Fruit fly (Drosophila melanogaster) whole organism, embryonic: ENCODE measurements around the gene Charon.
A peak's percentile ranks its signal among the peaks of the same experiment; 100 is the strongest.

Source experiments
- Ada2b ChIP-seq: fragments of 200-800 bp; sonication (Bioruptor generic); IDR thresholded peaks from 2 replicates; pipeline ENCODE4 v1.3.6; 2022; ENCODE audit warnings: missing biosample characterization, missing genetic modification characterization
- Bteb2 ChIP-seq: fragments of 200-800 bp; sonication (Bioruptor generic); optimal IDR thresholded peaks from 2 replicates; lab custom pipeline; 2016; ENCODE audit warnings: missing biosample characterization, missing genetic modification characterization
- CG11723 ChIP-seq: fragments of 200-800 bp; sonication (Bioruptor generic); optimal IDR thresholded peaks from 2 replicates; lab custom pipeline; 2017; ENCODE audit warnings: missing biosample characterization, mild to moderate bottlenecking, missing genetic modification characterization
- CG15011 ChIP-seq: fragments of 200-800 bp; sonication (Bioruptor generic); optimal IDR thresholded peaks from 3 replicates; lab custom pipeline; 2018; ENCODE audit warnings: missing biosample characterization, mild to moderate bottlenecking, missing genetic modification characterization
- CG15073 ChIP-seq: fragments of 200-800 bp; sonication (Bioruptor generic); optimal IDR thresholded peaks from 2 replicates; lab custom pipeline; 2016; ENCODE audit warnings: missing biosample characterization, missing genetic modification characterization
- CG16863 ChIP-seq: fragments of 200-800 bp; sonication (Bioruptor generic); optimal IDR thresholded peaks from 3 replicates; lab custom pipeline; 2016; ENCODE audit warnings: missing biosample characterization, missing genetic modification characterization
- CG17328 ChIP-seq: fragments of 200-800 bp; sonication (Bioruptor generic); IDR thresholded peaks from 2 replicates; pipeline ENCODE4 v1.3.6; 2022; ENCODE audit warnings: missing biosample characterization, missing genetic modification characterization
- CG2889 ChIP-seq: fragments of 200-800 bp; sonication (Bioruptor generic); IDR thresholded peaks from 3 replicates; pipeline ENCODE4 v1.3.6; 2022; ENCODE audit warnings: missing biosample characterization, missing genetic modification characterization
- CG30403 ChIP-seq: fragments of 200-800 bp; sonication (Bioruptor generic); optimal IDR thresholded peaks from 3 replicates; lab custom pipeline; 2016; ENCODE audit warnings: missing biosample characterization, missing genetic modification characterization
- CG30431 ChIP-seq: fragments of 200-800 bp; sonication (Bioruptor generic); optimal IDR thresholded peaks from 2 replicates; lab custom pipeline; 2017; ENCODE audit warnings: missing biosample characterization, missing genetic modification characterization
- CG3163 ChIP-seq: fragments of 200-800 bp; sonication (Bioruptor generic); optimal IDR thresholded peaks from 3 replicates; lab custom pipeline; 2016; ENCODE audit warnings: missing biosample characterization, missing genetic modification characterization
- CG33213 ChIP-seq: fragments of 200-800 bp; sonication (Bioruptor generic); optimal IDR thresholded peaks from 3 replicates; lab custom pipeline; 2016; ENCODE audit warnings: missing biosample characterization, missing genetic modification characterization
- CG33557 ChIP-seq: fragments of 200-800 bp; sonication (Bioruptor generic); optimal IDR thresholded peaks from 2 replicates; lab custom pipeline; 2019; ENCODE audit warnings: missing biosample characterization, mild to moderate bottlenecking, missing genetic modification characterization, moderate library complexity
- CG3407 ChIP-seq: fragments of 200-800 bp; sonication (Bioruptor generic); optimal IDR thresholded peaks from 2 replicates; lab custom pipeline; 2018; ENCODE audit warnings: missing biosample characterization, mild to moderate bottlenecking, missing genetic modification characterization
- CG34422 ChIP-seq: fragments of 200-800 bp; sonication (Bioruptor generic); IDR thresholded peaks from 3 replicates; pipeline ENCODE4 v1.3.6; 2022; ENCODE audit warnings: missing biosample characterization, missing genetic modification characterization
- CG42726 ChIP-seq: fragments of 200-800 bp; sonication (Bioruptor generic); IDR thresholded peaks from 2 replicates; pipeline ENCODE4 v1.3.6; 2022; ENCODE audit warnings: missing biosample characterization, missing genetic modification characterization; ENCODE audit not compliant: partially characterized antibody
- CG4282 ChIP-seq: fragments of 200-800 bp; sonication (Bioruptor generic); optimal IDR thresholded peaks from 2 replicates; lab custom pipeline; 2016; ENCODE audit warnings: missing biosample characterization, missing genetic modification characterization
- CG4328 ChIP-seq: fragments of 200-800 bp; sonication (Bioruptor generic); optimal IDR thresholded peaks from 3 replicates; lab custom pipeline; 2017; ENCODE audit warnings: missing biosample characterization, missing genetic modification reagents, missing genetic modification characterization
- CG4424 ChIP-seq: fragments of 200-800 bp; sonication (Bioruptor generic); optimal IDR thresholded peaks from 3 replicates; lab custom pipeline; 2016; ENCODE audit warnings: missing biosample characterization, missing genetic modification characterization
- CG8478 ChIP-seq: fragments of >200 bp; optimal IDR thresholded peaks from 2 replicates; lab custom pipeline; 2018
- D ChIP-seq, 2 experiments: fragments of 200-800 bp in 1 of 2; fragments of >200 bp in 1 of 2; sonication (Bioruptor generic) in 1 of 2; optimal IDR thresholded peaks; 2 replicates in 1 of 2; 3 replicates in 1 of 2; lab custom pipeline; 2017; ENCODE audit warnings: mild to moderate bottlenecking in 1 of 2, missing biosample characterization in 1 of 2, missing genetic modification characterization in 1 of 2, missing genetic modification reagents in 1 of 2
- D19A ChIP-seq: fragments of 200-800 bp; optimal IDR thresholded peaks from 3 replicates; lab custom pipeline; 2019; ENCODE audit warnings: missing biosample characterization, mild to moderate bottlenecking, missing genetic modification characterization, moderate library complexity
- Dad ChIP-seq: fragments of 200-800 bp; sonication (Bioruptor generic); optimal IDR thresholded peaks from 3 replicates; lab custom pipeline; 2016; ENCODE audit warnings: missing biosample characterization, missing genetic modification characterization
- Dek ChIP-seq: fragments of 200-800 bp; sonication (Bioruptor generic); optimal IDR thresholded peaks from 3 replicates; lab custom pipeline; 2019; ENCODE audit warnings: missing biosample characterization, mild to moderate bottlenecking, missing genetic modification characterization, moderate library complexity
- Dll ChIP-seq: fragments of 200-800 bp; sonication (Bioruptor generic); IDR thresholded peaks from 4 replicates; pipeline ENCODE4 v1.3.6; 2022; ENCODE audit warnings: missing biosample characterization, missing genetic modification characterization; ENCODE audit not compliant: partially characterized antibody
- E2f2 ChIP-seq: fragments of 200-800 bp; sonication (Bioruptor generic); IDR thresholded peaks from 2 replicates; pipeline ENCODE4 v1.3.6; 2022; ENCODE audit warnings: missing biosample characterization, missing genetic modification characterization
- ERR ChIP-seq: fragments of 200-800 bp; sonication (Bioruptor generic); optimal IDR thresholded peaks from 2 replicates; lab custom pipeline; 2016; ENCODE audit warnings: missing biosample characterization, missing genetic modification characterization
- Fer2 ChIP-seq: fragments of 200-800 bp; sonication (Bioruptor generic); optimal IDR thresholded peaks from 2 replicates; lab custom pipeline; 2018; ENCODE audit warnings: missing biosample characterization, mild to moderate bottlenecking, missing genetic modification characterization, moderate library complexity
- Hr39 ChIP-seq: fragments of >200 bp; optimal IDR thresholded peaks from 2 replicates; lab custom pipeline; 2017
- Med ChIP-seq: fragments of 200-800 bp; sonication (Bioruptor generic); peaks from one replicate; lab custom pipeline; 2016; ENCODE audit warnings: missing biosample characterization, missing genetic modification characterization, mild to moderate bottlenecking, inconsistent platforms, moderate library complexity
- PHDP ChIP-seq: fragments of 200-800 bp; sonication (Bioruptor generic); optimal IDR thresholded peaks from 3 replicates; lab custom pipeline; 2018; ENCODE audit warnings: missing biosample characterization, mild to moderate bottlenecking, missing genetic modification characterization, moderate library complexity
- Pdp1 ChIP-seq, 2 experiments: fragments of 200-800 bp; sonication (Bioruptor generic); optimal IDR thresholded peaks; 3 replicates each; lab custom pipeline; 2016; ENCODE audit warnings: missing biosample characterization in 2 of 2, missing genetic modification characterization in 2 of 2, mild to moderate bottlenecking in 1 of 2, moderate library complexity in 1 of 2
- Sox102F ChIP-seq: fragments of 200-800 bp; sonication (Bioruptor generic); optimal IDR thresholded peaks from 2 replicates; lab custom pipeline; 2018; ENCODE audit warnings: missing biosample characterization, mild to moderate bottlenecking, missing genetic modification characterization, moderate library complexity
- cad ChIP-seq: fragments of >200 bp; optimal IDR thresholded peaks from 2 replicates; lab custom pipeline; 2017; ENCODE audit warnings: missing biosample characterization, missing genetic modification characterization
- disco-r ChIP-seq: fragments of 200-800 bp; sonication (Bioruptor generic); optimal IDR thresholded peaks from 2 replicates; lab custom pipeline; 2016; ENCODE audit warnings: missing biosample characterization, missing genetic modification characterization
- dysf ChIP-seq: fragments of 200-800 bp; sonication (Bioruptor generic); IDR thresholded peaks from 3 replicates; pipeline ENCODE4 v1.3.6; 2022; ENCODE audit warnings: missing biosample characterization, missing genetic modification characterization
- eve ChIP-seq, 2 experiments: fragments of >200 bp; optimal IDR thresholded peaks; 2 replicates each; lab custom pipeline; 2017; ENCODE audit warnings: missing biosample characterization in 2 of 2, missing genetic modification characterization in 2 of 2
- gcm2 ChIP-seq: fragments of 200-800 bp; sonication (Bioruptor generic); optimal IDR thresholded peaks from 2 replicates; lab custom pipeline; 2016; ENCODE audit warnings: missing biosample characterization, missing genetic modification characterization
- grn ChIP-seq: fragments of 200-800 bp; sonication (Bioruptor generic); optimal IDR thresholded peaks from 3 replicates; lab custom pipeline; 2017; ENCODE audit warnings: missing biosample characterization, missing genetic modification characterization
- jumu ChIP-seq: fragments of 200-800 bp; sonication (Bioruptor generic); optimal IDR thresholded peaks from 3 replicates; lab custom pipeline; 2016; ENCODE audit warnings: missing biosample characterization, missing genetic modification characterization
- kay ChIP-seq: fragments of 200-800 bp; sonication (Bioruptor generic); optimal IDR thresholded peaks from 2 replicates; lab custom pipeline; 2016; ENCODE audit warnings: missing biosample characterization, missing genetic modification characterization
- luna ChIP-seq: fragments of 200-800 bp; sonication (Bioruptor generic); optimal IDR thresholded peaks from 2 replicates; lab custom pipeline; 2016; ENCODE audit warnings: missing biosample characterization, missing genetic modification characterization
- nerfin-2 ChIP-seq: fragments of 200-800 bp; sonication (Bioruptor generic); IDR thresholded peaks from 2 replicates; pipeline ENCODE4 v1.3.6; 2022; ENCODE audit warnings: missing biosample characterization, missing genetic modification characterization; ENCODE audit not compliant: partially characterized antibody
- prd ChIP-seq, 3 experiments: fragments of >200 bp in 2 of 3; fragments of 200-800 bp in 1 of 3; sonication (Bioruptor generic) in 1 of 3; optimal IDR thresholded peaks in 2 of 3; IDR thresholded peaks in 1 of 3; 2 replicates in 2 of 3; 3 replicates in 1 of 3; pipeline versions ENCODE4 v1.3.6 to Lab custom; 2017 to 2022; ENCODE audit warnings: missing biosample characterization in 1 of 3, missing genetic modification characterization in 1 of 3
- psq ChIP-seq: fragments of 200-800 bp; sonication (Bioruptor generic); optimal IDR thresholded peaks from 2 replicates; lab custom pipeline; 2017; ENCODE audit warnings: missing biosample characterization, missing genetic modification characterization
- row ChIP-seq: fragments of 200-800 bp; sonication (Bioruptor generic); IDR thresholded peaks from 3 replicates; pipeline ENCODE4 v1.3.6; 2022; ENCODE audit warnings: missing biosample characterization, missing genetic modification characterization
- sens ChIP-seq: fragments of 200-800 bp; sonication (Bioruptor generic); peaks from one replicate; lab custom pipeline; 2016; ENCODE audit warnings: missing biosample characterization, missing genetic modification characterization
- sna ChIP-seq: fragments of 200-800 bp; sonication (Bioruptor generic); IDR thresholded peaks from 2 replicates; pipeline ENCODE4 v1.3.6; 2022; ENCODE audit warnings: missing biosample characterization, missing genetic modification characterization; ENCODE audit not compliant: partially characterized antibody
- tap ChIP-seq: fragments of 200-800 bp; optimal IDR thresholded peaks from 3 replicates; lab custom pipeline; 2019; ENCODE audit warnings: missing biosample characterization, mild to moderate bottlenecking, missing genetic modification characterization, moderate library complexity
- vfl ChIP-seq: fragments of 200-800 bp; sonication (Bioruptor generic); optimal IDR thresholded peaks from 2 replicates; lab custom pipeline; 2016; ENCODE audit warnings: missing biosample characterization, missing genetic modification characterization

The Charon gene

dm6 chr2L:1156592-1157249 lies 15.9 kb downstream of the Charon start (continued):
- TF ChIP-seq Dad (GFP tag; lab: Kevin White, UChicago) (no peak), CG3407 (GFP tag; lab: Kevin White, UChicago) (no peak), kay (GFP tag; lab: Kevin White, UChicago) (no peak), psq (GFP tag; lab: Kevin White, UChicago) (no peak), row (GFP tag; lab: Robert Waterston, UW) (peak; percentile 41; the same call in 2 of the 3 replicates), D19A (tag; lab: Kevin White, UChicago) (peak; percentile 91), D (optimal IDR thresholded peaks at IDR 0.05; lab: Kevin White, UChicago) (no peak), D (GFP tag; optimal IDR thresholded peaks at IDR 0.05; lab: Kevin White, UChicago) (no peak), Med (no peak), CG16863 (GFP tag; lab: Kevin White, UChicago) (no peak), sens (peak; percentile 47), gcm2 (GFP tag; lab: Kevin White, UChicago) (no peak), CG4282 (GFP tag; lab: Kevin White, UChicago) (no peak), Dll (GFP tag; lab: Robert Waterston, UW) (no peak), cad (GFP tag; lab: Kevin White, UChicago) (no peak), Sox102F (GFP tag; lab: Kevin White, UChicago) (peak; percentile 5), Pdp1 (GFP tag; optimal IDR thresholded peaks at IDR 0.05; lab: Kevin White, UChicago) (no peak), CG33557 (GFP tag; lab: Kevin White, UChicago) (no peak), grn (no peak), Bteb2 (GFP tag; lab: Kevin White, UChicago) (no peak), Dek (tag; lab: Kevin White, UChicago) (no peak), CG2889 (no peak), PHDP (tag; lab: Kevin White, UChicago) (peak; percentile 20), eve (GFP tag; optimal IDR thresholded peaks at IDR 0.05; lab: Kevin White, UChicago) (no peak), CG15011 (GFP tag; lab: Kevin White, UChicago) (no peak), prd (optimal IDR thresholded peaks at IDR 0.05; lab: Kevin White, UChicago) (no peak), prd (GFP tag; IDR thresholded peaks at IDR 0.05; lab: Robert Waterston, UW) (no peak), CG30403 (no peak), dysf (GFP tag; lab: Robert Waterston, UW) (no peak), CG42726 (no peak), nerfin-2 (GFP tag; lab: Robert Waterston, UW) (no peak)

- TF ChIP-seq ERR (GFP tag; lab: Kevin White, UChicago) = no peak
- TF ChIP-seq disco-r (GFP tag; lab: Kevin White, UChicago) = no peak
- TF ChIP-seq CG4424 (GFP tag; lab: Kevin White, UChicago) = no peak
- no peak for TF ChIP-seq luna (GFP tag; lab: Kevin White, UChicago)
- TF ChIP-seq Hr39 (lab: Kevin White, UChicago) = peak; percentile 83
- TF ChIP-seq CG17328 (GFP tag; lab: Robert Waterston, UW) = no peak
These were observed 19.9 kb downstream of the Charon start for dm6 chr2L:1152693-1153092.

- peak; percentile 11 for TF ChIP-seq CG3163 (GFP tag; lab: Kevin White, UChicago)
- peak; percentile 47; the same call in 1 of the 2 replicates for TF ChIP-seq Ada2b (GFP tag; lab: Robert Waterston, UW)
- TF ChIP-seq jumu (GFP tag; lab: Kevin White, UChicago) = peak; percentile 63
- TF ChIP-seq tap (tag; lab: Kevin White, UChicago) = no peak
- TF ChIP-seq CG4328 (GFP tag; lab: Kevin White, UChicago) = no peak
- TF ChIP-seq sna (GFP tag; lab: Robert Waterston, UW) = peak; percentile 89
- peak; percentile 76 for TF ChIP-seq E2f2
- TF ChIP-seq CG33213 (GFP tag; lab: Kevin White, UChicago) = peak; percentile 43
- no peak for TF ChIP-seq CG15073 (GFP tag; lab: Kevin White, UChicago)
- no peak for TF ChIP-seq CG30431
- no peak for TF ChIP-seq CG8478
- TF ChIP-seq vfl (GFP tag; lab: Kevin White, UChicago) = peak; percentile 52
- TF ChIP-seq CG11723 (GFP tag; lab: Kevin White, UChicago) = no peak
- no peak for TF ChIP-seq Fer2 (tag; lab: Kevin White, UChicago)
- peak; percentile 68; the same call in 1 of the 3 replicates for TF ChIP-seq CG34422 (GFP tag; lab: Robert Waterston, UW)
These were observed 22.1 kb downstream of the Charon start, which contains the start of the genes Tfb4 and Vps29 for dm6 chr2L:1150554-1150953. Tfb4 (minus strand) TSS chr2L:1150677. Vps29 (plus strand) TSS chr2L:1150766.
